Fruit fly (Drosophila melanogaster) whole organism, embryonic: ENCODE results near the gene CG1309.

Source experiments
- B-H1 ChIP-seq: fragments of 200-800 bp; sonication (Bioruptor generic); IDR thresholded peaks from 3 replicates; pipeline ENCODE4 v1.3.6; 2022; ENCODE audit warnings: missing biosample characterization, missing genetic modification characterization
- CG10209 ChIP-seq: fragments of 200-800 bp; sonication (Bioruptor generic); optimal IDR thresholded peaks from 3 replicates; lab custom pipeline; 2017; ENCODE audit warnings: missing biosample characterization, mild to moderate bottlenecking, missing genetic modification characterization, missing genetic modification reagents
- CG10979 ChIP-seq: fragments of 200-800 bp; sonication (Bioruptor generic); optimal IDR thresholded peaks from 2 replicates; lab custom pipeline; 2018; ENCODE audit warnings: missing biosample characterization, mild to moderate bottlenecking, missing genetic modification characterization, moderate library complexity
- CG11398 ChIP-seq: fragments of 200-800 bp; sonication (Bioruptor generic); optimal IDR thresholded peaks from 2 replicates; lab custom pipeline; 2016; ENCODE audit warnings: missing biosample characterization, missing genetic modification characterization
- CG12071 ChIP-seq: fragments of 200-800 bp; sonication (Bioruptor generic); optimal IDR thresholded peaks from 3 replicates; lab custom pipeline; 2018; ENCODE audit warnings: missing biosample characterization, mild to moderate bottlenecking, missing genetic modification characterization
- CG12942 ChIP-seq: fragments of 200-800 bp; sonication (Bioruptor generic); optimal IDR thresholded peaks from 3 replicates; lab custom pipeline; 2016; ENCODE audit warnings: missing biosample characterization, missing genetic modification characterization
- CG13287 ChIP-seq: fragments of 200-800 bp; sonication (Bioruptor generic); IDR thresholded peaks from 2 replicates; pipeline ENCODE4 v1.3.6; 2022; ENCODE audit warnings: missing biosample characterization, missing genetic modification characterization; ENCODE audit not compliant: partially characterized antibody
- CG14441 ChIP-seq: fragments of 200-800 bp; sonication (Bioruptor generic); IDR thresholded peaks from 2 replicates; pipeline ENCODE4 v1.3.6; 2022; ENCODE audit warnings: missing biosample characterization, missing genetic modification characterization
- CG1603 ChIP-seq: fragments of 200-800 bp; sonication (Bioruptor generic); optimal IDR thresholded peaks from 2 replicates; lab custom pipeline; 2019; ENCODE audit warnings: missing biosample characterization, mild to moderate bottlenecking, missing genetic modification characterization, moderate library complexity
- CG17328 ChIP-seq: fragments of 200-800 bp; sonication (Bioruptor generic); IDR thresholded peaks from 2 replicates; pipeline ENCODE4 v1.3.6; 2022; ENCODE audit warnings: missing biosample characterization, missing genetic modification characterization
- CG17361 ChIP-seq: fragments of 200-800 bp; sonication (Bioruptor generic); IDR thresholded peaks from 3 replicates; pipeline ENCODE4 v1.3.6; 2022; ENCODE audit warnings: missing biosample characterization, missing genetic modification characterization
- CG17568 ChIP-seq: fragments of 200-800 bp; sonication (Bioruptor generic); optimal IDR thresholded peaks from 2 replicates; lab custom pipeline; 2018; ENCODE audit warnings: missing biosample characterization, mild to moderate bottlenecking, missing genetic modification characterization, moderate library complexity
- CG18262 ChIP-seq: fragments of 200-800 bp; optimal IDR thresholded peaks from 3 replicates; lab custom pipeline; 2019; ENCODE audit warnings: missing biosample characterization, mild to moderate bottlenecking, missing genetic modification characterization, moderate library complexity
- CG30403 ChIP-seq: fragments of 200-800 bp; sonication (Bioruptor generic); optimal IDR thresholded peaks from 3 replicates; lab custom pipeline; 2016; ENCODE audit warnings: missing biosample characterization, missing genetic modification characterization
- CG31388 ChIP-seq: fragments of 200-800 bp; sonication (Bioruptor generic); optimal IDR thresholded peaks from 2 replicates; lab custom pipeline; 2016; ENCODE audit warnings: missing biosample characterization, missing genetic modification characterization
- CG31441 ChIP-seq: fragments of 200-800 bp; sonication (Bioruptor generic); IDR thresholded peaks from 2 replicates; pipeline ENCODE4 v1.3.6; 2022; ENCODE audit warnings: missing biosample characterization, missing genetic modification characterization
- CG5180 ChIP-seq: fragments of 200-800 bp; sonication (Bioruptor generic); optimal IDR thresholded peaks from 3 replicates; lab custom pipeline; 2017; ENCODE audit warnings: missing biosample characterization, missing genetic modification characterization, mild to moderate bottlenecking, moderate library complexity, missing genetic modification reagents
- CG6254 ChIP-seq: fragments of 200-800 bp; sonication (Bioruptor generic); optimal IDR thresholded peaks from 3 replicates; lab custom pipeline; 2017; ENCODE audit warnings: mild to moderate bottlenecking, missing biosample characterization, missing genetic modification reagents, missing genetic modification characterization
- CG8290 ChIP-seq, 3 experiments: fragments of 200-800 bp; sonication (Bioruptor generic); optimal IDR thresholded peaks; 2 replicates each; lab custom pipeline; 2016 to 2019; ENCODE audit warnings: missing biosample characterization in 3 of 3, missing genetic modification characterization in 3 of 3, mild to moderate bottlenecking in 2 of 3, moderate library complexity in 1 of 3
- CG9609 ChIP-seq: fragments of 200-800 bp; sonication (Bioruptor generic); optimal IDR thresholded peaks from 3 replicates; lab custom pipeline; 2016; ENCODE audit warnings: missing biosample characterization, missing genetic modification characterization
- CG9932 ChIP-seq: fragments of 200-800 bp; sonication (Bioruptor generic); IDR thresholded peaks from 2 replicates; pipeline ENCODE4 v1.3.6; 2022; ENCODE audit warnings: missing biosample characterization, missing genetic modification characterization
- CrebB ChIP-seq: fragments of 200-800 bp; sonication (Bioruptor generic); optimal IDR thresholded peaks from 3 replicates; lab custom pipeline; 2018; ENCODE audit warnings: missing biosample characterization, mild to moderate bottlenecking, missing genetic modification characterization
- Dip2 ChIP-seq: fragments of 200-800 bp; sonication (Bioruptor generic); IDR thresholded peaks from 2 replicates; pipeline ENCODE4 v1.3.6; 2022; ENCODE audit warnings: missing biosample characterization, missing genetic modification characterization
- Hey ChIP-seq: fragments of 200-800 bp; sonication (Bioruptor generic); optimal IDR thresholded peaks from 3 replicates; lab custom pipeline; 2018; ENCODE audit warnings: missing biosample characterization, mild to moderate bottlenecking, missing genetic modification characterization
- Hr51 ChIP-seq, 2 experiments: fragments of 200-800 bp; sonication (Bioruptor generic); optimal IDR thresholded peaks; 2 replicates in 1 of 2; 3 replicates in 1 of 2; lab custom pipeline; 2016 to 2018; ENCODE audit warnings: missing biosample characterization in 2 of 2, missing genetic modification characterization in 2 of 2, mild to moderate bottlenecking in 1 of 2, moderate library complexity in 1 of 2
- Rx ChIP-seq: fragments of 200-800 bp; sonication (Bioruptor generic); IDR thresholded peaks from 2 replicates; pipeline ENCODE4 v1.3.6; 2022; ENCODE audit warnings: missing biosample characterization, missing genetic modification characterization
- ab ChIP-seq: fragments of 200-800 bp; sonication (Bioruptor generic); optimal IDR thresholded peaks from 2 replicates; lab custom pipeline; 2016; ENCODE audit warnings: missing biosample characterization, missing genetic modification characterization
- aop ChIP-seq: fragments of 200-800 bp; sonication (Bioruptor generic); IDR thresholded peaks from 2 replicates; pipeline ENCODE4 v1.3.6; 2022; ENCODE audit warnings: missing biosample characterization, missing genetic modification characterization
- ash1 ChIP-seq: fragments of 200-800 bp; sonication (Bioruptor generic); optimal IDR thresholded peaks from 2 replicates; lab custom pipeline; 2018; ENCODE audit warnings: missing biosample characterization, mild to moderate bottlenecking, missing genetic modification characterization
- bbx ChIP-seq: fragments of 200-800 bp; sonication (Bioruptor generic); IDR thresholded peaks from 2 replicates; pipeline ENCODE4 v1.3.6; 2022; ENCODE audit warnings: missing biosample characterization, missing genetic modification characterization; ENCODE audit not compliant: partially characterized antibody
- croc ChIP-seq: fragments of 200-800 bp; sonication (Bioruptor generic); conservative IDR thresholded peaks from 3 replicates; pipeline ENCODE4 v1.3.6; 2022; ENCODE audit warnings: missing biosample characterization, missing genetic modification characterization
- eyg ChIP-seq: fragments of 200-800 bp; sonication (Bioruptor generic); optimal IDR thresholded peaks from 3 replicates; lab custom pipeline; 2016; ENCODE audit warnings: missing biosample characterization, missing genetic modification characterization
- fd96Cb ChIP-seq: fragments of 200-800 bp; sonication (Bioruptor generic); optimal IDR thresholded peaks from 2 replicates; lab custom pipeline; 2018; ENCODE audit warnings: missing biosample characterization, mild to moderate bottlenecking, missing genetic modification characterization, moderate library complexity
- gce ChIP-seq: fragments of 200-800 bp; sonication (Bioruptor generic); IDR thresholded peaks from 3 replicates; pipeline ENCODE4 v1.3.6; 2022; ENCODE audit warnings: missing biosample characterization, missing genetic modification characterization
- gsb-n ChIP-seq: fragments of 200-800 bp; sonication (Bioruptor generic); optimal IDR thresholded peaks from 3 replicates; lab custom pipeline; 2018; ENCODE audit warnings: missing biosample characterization, mild to moderate bottlenecking, missing genetic modification characterization
- h ChIP-seq: fragments of >200 bp; optimal IDR thresholded peaks from 2 replicates; lab custom pipeline; 2017
- her ChIP-seq: fragments of 200-800 bp; sonication (Bioruptor generic); optimal IDR thresholded peaks from 2 replicates; lab custom pipeline; 2016; ENCODE audit warnings: missing biosample characterization, missing genetic modification characterization
- jigr1 ChIP-seq: fragments of 200-800 bp; sonication (Bioruptor generic); IDR thresholded peaks from 3 replicates; pipeline ENCODE4 v1.3.6; 2022; ENCODE audit warnings: missing biosample characterization, missing genetic modification characterization
- jumu ChIP-seq: fragments of 200-800 bp; sonication (Bioruptor generic); optimal IDR thresholded peaks from 3 replicates; lab custom pipeline; 2016; ENCODE audit warnings: missing biosample characterization, missing genetic modification characterization
- lola ChIP-seq, 3 experiments: fragments of >200 bp in 2 of 3; fragments of 200-800 bp in 1 of 3; sonication (Bioruptor generic) in 1 of 3; optimal IDR thresholded peaks; 2 replicates each; lab custom pipeline; 2017 to 2019; ENCODE audit warnings: missing biosample characterization in 3 of 3, missing genetic modification characterization in 3 of 3, mild to moderate bottlenecking in 1 of 3, moderate library complexity in 1 of 3
- maf-S ChIP-seq: fragments of 200-800 bp; sonication (Bioruptor generic); optimal IDR thresholded peaks from 2 replicates; lab custom pipeline; 2016; ENCODE audit warnings: missing biosample characterization, missing genetic modification characterization
- mam ChIP-seq: fragments of 200-800 bp; sonication (Bioruptor generic); optimal IDR thresholded peaks from 3 replicates; lab custom pipeline; 2016; ENCODE audit warnings: missing biosample characterization, missing genetic modification characterization
- nmo ChIP-seq: fragments of 200-800 bp; sonication (Bioruptor generic); optimal IDR thresholded peaks from 2 replicates; lab custom pipeline; 2018; ENCODE audit warnings: missing biosample characterization, mild to moderate bottlenecking, missing genetic modification characterization, moderate library complexity
- row ChIP-seq: fragments of 200-800 bp; sonication (Bioruptor generic); IDR thresholded peaks from 3 replicates; pipeline ENCODE4 v1.3.6; 2022; ENCODE audit warnings: missing biosample characterization, missing genetic modification characterization
- sc ChIP-seq, 3 experiments: fragments of >200 bp in 2 of 3; fragments of 200-800 bp in 1 of 3; sonication (Bioruptor generic) in 1 of 3; optimal IDR thresholded peaks; 2 replicates in 2 of 3; 3 replicates in 1 of 3; lab custom pipeline; 2017; ENCODE audit warnings: mild to moderate bottlenecking in 1 of 3, missing biosample characterization in 1 of 3, missing genetic modification characterization in 1 of 3, missing genetic modification reagents in 1 of 3
- sens ChIP-seq: fragments of 200-800 bp; sonication (Bioruptor generic); peaks from one replicate; lab custom pipeline; 2016; ENCODE audit warnings: missing biosample characterization, missing genetic modification characterization
- sim ChIP-seq: fragments of 200-800 bp; sonication (Bioruptor generic); IDR thresholded peaks from 2 replicates; pipeline ENCODE4 v1.3.6; 2022; ENCODE audit warnings: missing biosample characterization, missing genetic modification characterization
- sna ChIP-seq: fragments of 200-800 bp; sonication (Bioruptor generic); IDR thresholded peaks from 2 replicates; pipeline ENCODE4 v1.3.6; 2022; ENCODE audit warnings: missing biosample characterization, missing genetic modification characterization; ENCODE audit not compliant: partially characterized antibody
- toy ChIP-seq: fragments of 200-800 bp; sonication (Bioruptor generic); IDR thresholded peaks from 2 replicates; pipeline ENCODE4 v1.3.6; 2022; ENCODE audit warnings: missing biosample characterization, missing genetic modification characterization
- trem ChIP-seq: fragments of 200-800 bp; optimal IDR thresholded peaks from 3 replicates; lab custom pipeline; 2019; ENCODE audit warnings: missing biosample characterization, mild to moderate bottlenecking, missing genetic modification characterization, moderate library complexity
- z ChIP-seq: fragments of 200-800 bp; sonication (Bioruptor generic); IDR thresholded peaks from 3 replicates; pipeline ENCODE4 v1.3.6; 2022; ENCODE audit warnings: missing biosample characterization, missing genetic modification characterization

Gene CG1309

DNA sequence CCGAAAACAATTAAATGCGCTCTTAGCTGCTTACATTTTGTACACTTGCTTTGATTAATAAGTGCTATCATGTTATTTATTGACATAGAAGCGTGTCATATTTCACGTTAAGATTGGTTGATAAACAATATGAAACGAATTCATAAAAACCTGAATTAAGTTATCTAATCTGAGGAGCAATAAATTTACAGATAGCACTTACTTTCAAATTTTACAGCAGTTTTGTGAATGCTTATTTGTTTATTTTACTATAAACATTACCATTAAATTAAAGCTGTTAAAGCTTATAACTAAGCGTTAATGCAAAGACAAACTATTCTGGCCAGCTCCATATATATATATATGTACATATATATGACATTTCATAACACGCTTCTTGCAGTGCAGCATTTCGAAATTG is 42.9 kb downstream of the CG1309 start (continued):
- TF ChIP-seq trem (tag; lab: Kevin White, UChicago) = no peak
- TF ChIP-seq CG17328 = no peak
- TF ChIP-seq gce (GFP tag; lab: Robert Waterston, UW) = no peak
- peak; percentile 27 for TF ChIP-seq CG10979 (tag; lab: Kevin White, UChicago)
- no peak for TF ChIP-seq aop (GFP tag; lab: Robert Waterston, UW)
- no peak for TF ChIP-seq croc (GFP tag; lab: Robert Waterston, UW)
- no peak for TF ChIP-seq sna (GFP tag; lab: Robert Waterston, UW)
- no peak for TF ChIP-seq CG14441 (GFP tag; lab: Robert Waterston, UW)
- TF ChIP-seq CG17361 = peak; percentile 31; the same call in 1 of the 3 replicates
- no peak for TF ChIP-seq jigr1
- TF ChIP-seq sc (optimal IDR thresholded peaks at IDR 0.05; lab: Kevin White, UChicago) = no peak
- no peak for TF ChIP-seq sc (GFP tag; optimal IDR thresholded peaks at IDR 0.05; lab: Kevin White, UChicago)
- no peak for TF ChIP-seq CG9932 (GFP tag; lab: Robert Waterston, UW)
- TF ChIP-seq toy (GFP tag; lab: Robert Waterston, UW) = no peak
- peak; percentile 22 for TF ChIP-seq gsb-n (tag; lab: Kevin White, UChicago)
- no peak for TF ChIP-seq CG17568 (GFP tag; lab: Kevin White, UChicago)
- TF ChIP-seq CG9609 (GFP tag; lab: Kevin White, UChicago) = no peak
- no peak for TF ChIP-seq Hr51 (GFP tag; optimal IDR thresholded peaks at IDR 0.05; lab: Kevin White, UChicago)
- no peak for TF ChIP-seq CG12942
- TF ChIP-seq nmo (GFP tag; lab: Kevin White, UChicago) = no peak
- TF ChIP-seq B-H1 (GFP tag; lab: Robert Waterston, UW) = no peak
- no peak for TF ChIP-seq jumu
- TF ChIP-seq CG30403 (GFP tag; lab: Kevin White, UChicago) = no peak
- TF ChIP-seq Rx (GFP tag; lab: Robert Waterston, UW) = no peak
- peak; percentile 29 for TF ChIP-seq CG18262 (tag; lab: Kevin White, UChicago)
- TF ChIP-seq CG8290 (GFP tag; optimal IDR thresholded peaks at IDR 0.05; lab: Kevin White, UChicago) = no peak
- TF ChIP-seq CG8290 (tag; optimal IDR thresholded peaks at IDR 0.05; lab: Kevin White, UChicago) = no peak
- no peak for TF ChIP-seq z (GFP tag; lab: Robert Waterston, UW)
- no peak for TF ChIP-seq ash1 (GFP tag; lab: Kevin White, UChicago)
- no peak for TF ChIP-seq mam (GFP tag; lab: Kevin White, UChicago)
- no peak for TF ChIP-seq maf-S
- TF ChIP-seq h (lab: Kevin White, UChicago) = no peak
- no peak for TF ChIP-seq CG1603 (tag; lab: Kevin White, UChicago)
- no peak for TF ChIP-seq CG31388 (GFP tag; lab: Kevin White, UChicago)
- peak in 1 of 3 experiments; percentile 8 for TF ChIP-seq lola (GFP tag; optimal IDR thresholded peaks at IDR 0.05; lab: Kevin White, UChicago)
- TF ChIP-seq CG12071 = no peak
- TF ChIP-seq sim (GFP tag; lab: Robert Waterston, UW) = no peak
- TF ChIP-seq CG5180 = no peak
- TF ChIP-seq bbx (GFP tag; lab: Robert Waterston, UW) = no peak
- no peak for TF ChIP-seq eyg
- peak; percentile 1 for TF ChIP-seq fd96Cb
- TF ChIP-seq CG31441 (GFP tag; lab: Robert Waterston, UW) = 0 out of 2 replicates have a peak, but pooled peaks have one; percentile 10
- TF ChIP-seq row = 0 out of 3 replicates have a peak, but pooled peaks have one; percentile 6
- no peak for TF ChIP-seq CG11398
- TF ChIP-seq her (GFP tag; lab: Kevin White, UChicago) = no peak
- no peak for TF ChIP-seq Dip2 (GFP tag; lab: Robert Waterston, UW)
- no peak for TF ChIP-seq CrebB (tag; lab: Kevin White, UChicago)
- TF ChIP-seq CG10209 (GFP tag; lab: Kevin White, UChicago) = no peak
- TF ChIP-seq CG13287 = no peak
- TF ChIP-seq ab (GFP tag; lab: Kevin White, UChicago) = no peak
- TF ChIP-seq Hey = no peak
- TF ChIP-seq CG6254 (GFP tag; lab: Kevin White, UChicago) = no peak
- peak; percentile 71 for TF ChIP-seq sens
